Worm (Caenorhabditis elegans): ENCODE results near the gene sprp-4.

DNA sequence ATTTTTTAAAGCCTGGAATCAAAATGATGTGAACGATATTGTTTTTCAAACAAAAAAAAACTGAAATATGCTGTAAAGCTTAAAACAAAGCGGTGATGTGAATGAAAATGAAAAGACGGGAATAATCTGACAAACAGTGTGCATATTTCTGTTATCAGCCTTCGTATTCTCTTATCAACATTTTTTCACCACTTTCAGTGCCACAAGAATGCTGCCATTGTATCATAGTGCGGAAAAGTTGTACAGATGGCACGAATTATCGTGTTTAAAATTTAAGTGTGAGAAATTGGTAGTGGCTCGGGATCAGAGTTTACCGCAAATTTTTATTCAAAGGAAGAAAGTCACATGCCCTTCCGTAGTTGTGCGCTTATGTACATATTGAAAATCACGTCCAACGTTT, 29.0 kb downstream of the sprp-4 start, which contains the start of gene ifd-1:
- TF ChIP-seq elt-3 (tag; optimal IDR thresholded peaks at IDR 0.05) (no peak), lin-39 (tag; optimal IDR thresholded peaks at IDR 0.05) (no peak), tbx-2 (tag; optimal IDR thresholded peaks at IDR 0.05) (no peak), pqm-1 (tag; optimal IDR thresholded peaks at IDR 0.05) (peak; percentile 15), mef-2 (tag; optimal IDR thresholded peaks at IDR 0.05) (no peak)

All from whole organism, L1 larva.